Fruit fly (Drosophila melanogaster): ENCODE data around the gene CG18549.
A peak's percentile ranks its signal among the peaks of the same experiment; 100 is the strongest.

The CG18549 gene

dm6 chr3R:12406235-12407196, 42.6 kb upstream of the CG18549 start, which contains the start of gene CG5167 (continued):
- TF ChIP-seq D19B (GFP tag; optimal IDR thresholded peaks at IDR 0.05) (peak; percentile 21), Tbp (GFP tag; optimal IDR thresholded peaks at IDR 0.05) (no peak), Mes4 (GFP tag; optimal IDR thresholded peaks at IDR 0.05) (no peak), CG14014 (GFP tag; IDR thresholded peaks at IDR 0.05) (no peak), NK7.1 (GFP tag; optimal IDR thresholded peaks at IDR 0.05) (no peak), Xrp1 (GFP tag; IDR thresholded peaks at IDR 0.05) (peak; percentile 49), CG4360 (GFP tag; IDR thresholded peaks at IDR 0.05) (no peak), Elba2 (GFP tag; optimal IDR thresholded peaks at IDR 0.05) (no peak), da (GFP tag; optimal IDR thresholded peaks at IDR 0.05) (no peak), Nf-YA (GFP tag; IDR thresholded peaks at IDR 0.05) (no peak), Dip3 (GFP tag; optimal IDR thresholded peaks at IDR 0.05) (peak; percentile 7), yki (optimal IDR thresholded peaks at IDR 0.05) (no peak), Hmr (GFP tag; optimal IDR thresholded peaks at IDR 0.05) (peak; percentile 35), MBD-R2 (GFP tag; IDR thresholded peaks at IDR 0.05) (peak; percentile 21; the same call in 1 of the 2 replicates), ash1 (GFP tag; optimal IDR thresholded peaks at IDR 0.05) (no peak), Nf-YC (tag; optimal IDR thresholded peaks at IDR 0.05) (peak; percentile 8), zfh1 (GFP tag; IDR thresholded peaks at IDR 0.05) (no peak), dati (GFP tag; IDR thresholded peaks at IDR 0.05) (no peak), CG17829 (tag; optimal IDR thresholded peaks at IDR 0.05) (peak; percentile 54), amos (GFP tag; IDR thresholded peaks at IDR 0.05; ENCODE audit: partially characterized antibody) (peak; percentile 7; the same call in 1 of the 2 replicates), Dll (GFP tag; IDR thresholded peaks at IDR 0.05; ENCODE audit: partially characterized antibody) (peak; percentile 25; the same call in 1 of the 4 replicates), MTF-1 (GFP tag; optimal IDR thresholded peaks at IDR 0.05; ENCODE audit: borderline replicate concordance) (no peak), ham (GFP tag; IDR thresholded peaks at IDR 0.05) (no peak), Fer1 (GFP tag; optimal IDR thresholded peaks at IDR 0.05) (peak; percentile 58), CG11456 (GFP tag; IDR thresholded peaks at IDR 0.05) (no peak), Dek (tag; optimal IDR thresholded peaks at IDR 0.05) (peak; percentile 47), CG3838 (GFP tag; optimal IDR thresholded peaks at IDR 0.05) (no peak), Drgx (GFP tag; IDR thresholded peaks at IDR 0.05) (peak; percentile 54; the same call in 1 of the 2 replicates), BtbVII (GFP tag; optimal IDR thresholded peaks at IDR 0.05) (peak; percentile 63), Gsc (GFP tag; IDR thresholded peaks at IDR 0.05) (no peak), CG18262 (tag; optimal IDR thresholded peaks at IDR 0.05) (peak; percentile 58), Stat92E (GFP tag; optimal IDR thresholded peaks at IDR 0.05) (no peak), CG6654 (GFP tag; optimal IDR thresholded peaks at IDR 0.05) (no peak), CTCF (GFP tag; optimal IDR thresholded peaks at IDR 0.05) (no peak), tio (GFP tag; optimal IDR thresholded peaks at IDR 0.05) (no peak), CG10209 (GFP tag; optimal IDR thresholded peaks at IDR 0.05) (no peak), dpn (GFP tag; optimal IDR thresholded peaks at IDR 0.05) (peak in 1 of 2 experiments; percentile 49), Abd-B (GFP tag; optimal IDR thresholded peaks at IDR 0.05) (no peak), zen2 (GFP tag; IDR thresholded peaks at IDR 0.05; ENCODE audit: partially characterized antibody) (no peak), CG43689 (GFP tag; IDR thresholded peaks at IDR 0.05) (no peak), esg (GFP tag; conservative IDR thresholded peaks at IDR 0.05) (no peak), CG2678 (tag; optimal IDR thresholded peaks at IDR 0.05) (peak; percentile 61), CG10147 (GFP tag; optimal IDR thresholded peaks at IDR 0.05) (peak; percentile 25), CG4328 (GFP tag; optimal IDR thresholded peaks at IDR 0.05) (no peak), CG33213 (GFP tag; optimal IDR thresholded peaks at IDR 0.05) (no peak), CG2199 (GFP tag; IDR thresholded peaks at IDR 0.05) (no peak), Neu2 (GFP tag; optimal IDR thresholded peaks at IDR 0.05; ENCODE audit: borderline replicate concordance) (no peak), Aef1 (GFP tag; IDR thresholded peaks at IDR 0.05) (no peak), CG9609 (GFP tag; optimal IDR thresholded peaks at IDR 0.05) (no peak), CG15479 (GFP tag; optimal IDR thresholded peaks at IDR 0.05) (no peak)

All from whole organism, embryonic.